Worm (Caenorhabditis elegans): ENCODE data around the gene C28G1.10.

Gene C28G1.10

DNA sequence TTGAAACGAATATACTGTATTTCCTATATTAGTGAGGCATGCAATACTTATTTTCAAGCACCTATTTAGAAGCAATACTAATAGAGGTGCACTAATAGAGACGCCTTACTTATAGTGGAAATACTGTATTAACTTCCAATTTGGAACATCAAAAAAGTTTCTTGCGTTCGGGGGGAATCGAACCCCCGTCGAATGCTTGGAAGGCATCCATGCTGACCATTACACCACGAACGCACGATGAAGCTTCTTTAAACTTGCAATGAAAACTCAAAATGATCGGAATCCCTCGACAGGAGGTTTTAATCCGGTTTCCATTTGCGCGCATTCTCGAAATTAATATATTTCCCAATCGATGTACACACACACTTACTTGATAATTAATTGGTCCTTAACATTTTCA lies 8.7 kb upstream of the C28G1.10 start (continued):
- TF ChIP-seq duxl-1 (tag; optimal IDR thresholded peaks at IDR 0.05; ENCODE audit: poor library complexity), result peak; percentile 41
- 0 out of 2 replicates have a peak, but pooled peaks have one; percentile 68 for TF ChIP-seq Y105C5A.15 (GFP tag; IDR thresholded peaks at IDR 0.05)
- 0 out of 2 replicates have a peak, but pooled peaks have one; percentile 32 for TF ChIP-seq ctbp-1 (GFP tag; IDR thresholded peaks at IDR 0.05)
- TF ChIP-seq T20F7.1 (GFP tag; optimal IDR thresholded peaks at IDR 0.05), result no peak
- TF ChIP-seq unc-62 (GFP tag; optimal IDR thresholded peaks at IDR 0.05 in 1 of 2), result no peak
- TF ChIP-seq unc-62 (tag; optimal IDR thresholded peaks at IDR 0.05), result no peak
- peak; percentile 91 for TF ChIP-seq lim-7 (GFP tag; IDR thresholded peaks at IDR 0.05)
- TF ChIP-seq daf-16 (GFP tag; optimal IDR thresholded peaks at IDR 0.05), result peak in 1 of 2 experiments; percentile 70
- TF ChIP-seq daf-16 (tag; optimal IDR thresholded peaks at IDR 0.05), result peak; percentile 15
- peak; percentile 3 for TF ChIP-seq mxl-3 (GFP tag; optimal IDR thresholded peaks at IDR 0.05)
- TF ChIP-seq F49E8.2 (tag; optimal IDR thresholded peaks at IDR 0.05; ENCODE audit: borderline replicate concordance), result no peak
- TF ChIP-seq php-3 (GFP tag; IDR thresholded peaks at IDR 0.05), result 0 out of 2 replicates have a peak, but pooled peaks have one; percentile 27
- TF ChIP-seq zag-1 (tag; optimal IDR thresholded peaks at IDR 0.05), result no peak
- TF ChIP-seq dmd-9 (GFP tag; IDR thresholded peaks at IDR 0.05), result no peak
- peak; percentile 8 for TF ChIP-seq nhr-102 (tag; optimal IDR thresholded peaks at IDR 0.05)
- TF ChIP-seq dmd-8 (GFP tag; IDR thresholded peaks at IDR 0.05), result 0 out of 2 replicates have a peak, but pooled peaks have one; percentile 57
- no peak for TF ChIP-seq ZK546.5 (tag; optimal IDR thresholded peaks at IDR 0.05)
- no peak for TF ChIP-seq skn-1 (tag; optimal IDR thresholded peaks at IDR 0.05)
- TF ChIP-seq lin-38 (GFP tag; IDR thresholded peaks at IDR 0.05), result peak; percentile 66; the same call in 1 of the 2 replicates
- TF ChIP-seq ceh-20 (GFP tag; IDR thresholded peaks at IDR 0.05), result no peak; the same call in 1 of the 2 replicates
- no peak for TF ChIP-seq aly-2 (tag; optimal IDR thresholded peaks at IDR 0.05)
- peak; percentile 82; the same call in 1 of the 2 replicates for TF ChIP-seq nhr-41 (GFP tag; IDR thresholded peaks at IDR 0.05)
- no peak for TF ChIP-seq lin-1 (GFP tag; IDR thresholded peaks at IDR 0.05)
- TF ChIP-seq arid-1 (GFP tag; conservative IDR thresholded peaks at IDR 0.05), result no peak; the same call in none of the 2 replicates
- 0 out of 2 replicates have a peak, but pooled peaks have one; percentile 33 for TF ChIP-seq daf-19 (GFP tag; conservative IDR thresholded peaks at IDR 0.05)
- TF ChIP-seq lir-3 (tag; optimal IDR thresholded peaks at IDR 0.05), result no peak
- TF ChIP-seq D1046.2 (GFP tag; IDR thresholded peaks at IDR 0.05), result no peak
- TF ChIP-seq vab-7 (GFP tag; IDR thresholded peaks at IDR 0.05), result peak; percentile 70; the same call in 1 of the 2 replicates
- no peak for TF ChIP-seq egl-27 (tag; optimal IDR thresholded peaks at IDR 0.05)
- no peak for TF ChIP-seq ama-1 (optimal IDR thresholded peaks at IDR 0.05)
- TF ChIP-seq ztf-11 (tag; optimal IDR thresholded peaks at IDR 0.05), result no peak
- TF ChIP-seq nhr-10 (tag; optimal IDR thresholded peaks at IDR 0.05), result no peak
- TF ChIP-seq T26A8.4 (GFP tag; IDR thresholded peaks at IDR 0.05), result peak; percentile 54; the same call in 1 of the 2 replicates
- no peak for TF ChIP-seq F10B5.3 (tag; optimal IDR thresholded peaks at IDR 0.05)
- TF ChIP-seq zfp-3 (GFP tag; conservative IDR thresholded peaks at IDR 0.05), result no peak
- TF ChIP-seq hif-1 (tag; optimal IDR thresholded peaks at IDR 0.05), result no peak
- no peak for TF ChIP-seq spr-3 (GFP tag; optimal IDR thresholded peaks at IDR 0.05)
- TF ChIP-seq cey-2 (tag; optimal IDR thresholded peaks at IDR 0.05; ENCODE audit: borderline replicate concordance, insufficient read depth), result no peak
- TF ChIP-seq unc-130 (GFP tag; optimal IDR thresholded peaks at IDR 0.05), result no peak
- no peak for TF ChIP-seq lin-15B (tag; optimal IDR thresholded peaks at IDR 0.05)
- TF ChIP-seq attf-4 (tag; optimal IDR thresholded peaks at IDR 0.05), result no peak
- TF ChIP-seq lin-29 (GFP tag; IDR thresholded peaks at IDR 0.05), result no peak
- peak; percentile 86 for TF ChIP-seq egl-43 (GFP tag; IDR thresholded peaks at IDR 0.05)
- no peak for TF ChIP-seq Y75B8A.6 (GFP tag; IDR thresholded peaks at IDR 0.05)
- TF ChIP-seq lin-13 (GFP tag; optimal IDR thresholded peaks at IDR 0.05), result peak; percentile 10

All from whole organism, L4 larva.